Worm (Caenorhabditis elegans) whole organism, L2 larva: ENCODE measurements around the gene nspc-14.

ENCODE experiments used
- C34F6.9 ChIP-seq: fragments of 150-350 bp; optimal IDR thresholded peaks from 2 replicates; lab custom pipeline; 2014; ENCODE audit warnings: missing biosample characterization, missing genetic modification characterization
- F13H6.1 ChIP-seq: sonication (generic microtip); optimal IDR thresholded peaks from 2 replicates; lab custom pipeline; 2016; ENCODE audit warnings: missing genetic modification characterization, missing compliant biosample characterization
- R02D3.7 ChIP-seq: fragments of 150-350 bp; optimal IDR thresholded peaks from 2 replicates; lab custom pipeline; 2014; ENCODE audit warnings: missing biosample characterization, missing genetic modification characterization
- Y55F3AM.14 ChIP-seq: fragments of 200-800 bp; sonication (Bioruptor generic); optimal IDR thresholded peaks from 2 replicates; lab custom pipeline; 2018; ENCODE audit warnings: mild to moderate bottlenecking, missing genetic modification characterization, missing compliant biosample characterization
- ZK546.5 ChIP-seq: sonication (generic microtip); optimal IDR thresholded peaks from 2 replicates; lab custom pipeline; 2017; ENCODE audit warnings: missing biosample characterization, missing genetic modification characterization
- alr-1 ChIP-seq: fragments of 150-350 bp; optimal IDR thresholded peaks from 2 replicates; lab custom pipeline; 2014; ENCODE audit warnings: missing biosample characterization, missing genetic modification characterization
- aly-2 ChIP-seq: fragments of 150-350 bp; optimal IDR thresholded peaks from 2 replicates; lab custom pipeline; 2014; ENCODE audit warnings: missing biosample characterization, missing genetic modification characterization
- ama-1 ChIP-seq: fragments of 150-350 bp; optimal IDR thresholded peaks from 2 replicates; lab custom pipeline; 2018; ENCODE audit warnings: inconsistent platforms
- ceh-16 ChIP-seq: fragments of 150-350 bp; optimal IDR thresholded peaks from 2 replicates; lab custom pipeline; 2014; ENCODE audit warnings: missing biosample characterization, missing genetic modification characterization
- ceh-82 ChIP-seq: fragments of 150-350 bp; optimal IDR thresholded peaks from 2 replicates; lab custom pipeline; 2014; ENCODE audit warnings: missing biosample characterization, missing genetic modification characterization
- crh-2 ChIP-seq: sonication (generic microtip); optimal IDR thresholded peaks from 2 replicates; lab custom pipeline; 2017; ENCODE audit warnings: missing biosample characterization, missing genetic modification characterization
- dmd-4 ChIP-seq: sonication (generic microtip); optimal IDR thresholded peaks from 2 replicates; lab custom pipeline; 2017; ENCODE audit warnings: missing biosample characterization, missing genetic modification characterization
- egl-27 ChIP-seq: sonication (generic microtip); optimal IDR thresholded peaks from 3 replicates; lab custom pipeline; 2017; ENCODE audit warnings: missing biosample characterization, missing genetic modification reagents, missing genetic modification characterization
- elt-1 ChIP-seq: fragments of 150-350 bp; optimal IDR thresholded peaks from 2 replicates; lab custom pipeline; 2014; ENCODE audit warnings: missing biosample characterization, missing genetic modification characterization
- elt-3 ChIP-seq: sonication (generic microtip); optimal IDR thresholded peaks from 2 replicates; lab custom pipeline; 2017; ENCODE audit warnings: missing biosample characterization, missing genetic modification characterization
- fos-1 ChIP-seq: fragments of 150-350 bp; optimal IDR thresholded peaks from 2 replicates; lab custom pipeline; 2014; ENCODE audit warnings: missing biosample characterization, missing genetic modification characterization
- gmeb-1 ChIP-seq: fragments of 150-350 bp; optimal IDR thresholded peaks from 2 replicates; lab custom pipeline; 2014; ENCODE audit warnings: missing biosample characterization, missing genetic modification characterization
- lin-11 ChIP-seq: fragments of 150-350 bp; sonication (generic microtip); optimal IDR thresholded peaks from 2 replicates; lab custom pipeline; 2014; ENCODE audit warnings: missing biosample characterization, missing genetic modification characterization, inconsistent platforms, mixed read lengths
- lin-39 ChIP-seq: fragments of 150-350 bp; optimal IDR thresholded peaks from 2 replicates; lab custom pipeline; 2014; ENCODE audit warnings: missing biosample characterization, missing genetic modification reagents, missing genetic modification characterization
- lsy-2 ChIP-seq, 2 experiments: fragments of 150-350 bp in 1 of 2; sonication (generic microtip) in 1 of 2; optimal IDR thresholded peaks; 2 replicates each; lab custom pipeline; 2014 to 2017; ENCODE audit warnings: missing biosample characterization in 2 of 2, missing genetic modification characterization in 2 of 2
- mab-5 ChIP-seq: fragments of 150-350 bp; optimal IDR thresholded peaks from 2 replicates; lab custom pipeline; 2014; ENCODE audit warnings: missing biosample characterization, missing genetic modification characterization
- mdl-1 ChIP-seq, 2 experiments: fragments of 150-350 bp in 1 of 2; sonication (generic microtip) in 1 of 2; optimal IDR thresholded peaks; 2 replicates each; lab custom pipeline; 2017; ENCODE audit warnings: missing biosample characterization in 2 of 2, missing genetic modification characterization in 2 of 2
- nhr-10 ChIP-seq: sonication (generic microtip); optimal IDR thresholded peaks from 2 replicates; lab custom pipeline; 2017; ENCODE audit warnings: missing biosample characterization, missing genetic modification characterization
- nhr-11 ChIP-seq: fragments of 150-350 bp; optimal IDR thresholded peaks from 2 replicates; lab custom pipeline; 2014; ENCODE audit warnings: missing biosample characterization, missing genetic modification characterization
- nhr-12 ChIP-seq: fragments of 150-350 bp; optimal IDR thresholded peaks from 2 replicates; lab custom pipeline; 2014; ENCODE audit warnings: missing biosample characterization, missing genetic modification characterization
- nhr-129 ChIP-seq: fragments of 150-350 bp; optimal IDR thresholded peaks from 2 replicates; lab custom pipeline; 2014; ENCODE audit warnings: missing biosample characterization, missing genetic modification characterization
- nhr-21 ChIP-seq: fragments of 150-350 bp; optimal IDR thresholded peaks from 2 replicates; lab custom pipeline; 2014; ENCODE audit warnings: missing biosample characterization, missing genetic modification characterization
- nhr-237 ChIP-seq: fragments of 150-350 bp; optimal IDR thresholded peaks from 2 replicates; lab custom pipeline; 2014; ENCODE audit warnings: missing biosample characterization, missing genetic modification characterization
- nhr-25 ChIP-seq: fragments of 150-350 bp; sonication (generic microtip); optimal IDR thresholded peaks from 3 replicates; lab custom pipeline; 2014; ENCODE audit warnings: missing biosample characterization, missing genetic modification characterization
- nhr-77 ChIP-seq: fragments of 150-350 bp; optimal IDR thresholded peaks from 2 replicates; lab custom pipeline; 2014; ENCODE audit warnings: missing biosample characterization, missing genetic modification characterization
- peb-1 ChIP-seq: fragments of 150-350 bp; optimal IDR thresholded peaks from 2 replicates; lab custom pipeline; 2014; ENCODE audit warnings: missing biosample characterization, missing genetic modification characterization
- sem-4 ChIP-seq: fragments of 150-350 bp; optimal IDR thresholded peaks from 2 replicates; lab custom pipeline; 2014; ENCODE audit warnings: missing biosample characterization, missing genetic modification reagents, missing genetic modification characterization
- sma-9 ChIP-seq, 2 experiments: fragments of 150-350 bp in 1 of 2; sonication (generic microtip) in 1 of 2; optimal IDR thresholded peaks; 2 replicates each; lab custom pipeline; 2014 to 2016; ENCODE audit warnings: missing genetic modification characterization in 2 of 2, mild to moderate bottlenecking in 1 of 2, missing biosample characterization in 1 of 2, missing compliant biosample characterization in 1 of 2, missing genetic modification reagents in 1 of 2, moderate library complexity in 1 of 2
- snpc-4 ChIP-seq: fragments of 150-350 bp; optimal IDR thresholded peaks from 2 replicates; lab custom pipeline; 2014; ENCODE audit warnings: missing biosample characterization, missing genetic modification characterization
- unc-39 ChIP-seq: fragments of 150-350 bp; optimal IDR thresholded peaks from 2 replicates; lab custom pipeline; 2014; ENCODE audit warnings: missing biosample characterization, missing genetic modification characterization
- unc-55 ChIP-seq: fragments of 150-350 bp; sonication (generic microtip); optimal IDR thresholded peaks from 3 replicates; lab custom pipeline; 2014; ENCODE audit warnings: missing biosample characterization, missing genetic modification reagents, missing genetic modification characterization
- unc-62 ChIP-seq: fragments of 150-350 bp; optimal IDR thresholded peaks from 2 replicates; lab custom pipeline; 2014; ENCODE audit warnings: missing biosample characterization, missing genetic modification reagents, missing genetic modification characterization
- zag-1 ChIP-seq: fragments of 150-350 bp; optimal IDR thresholded peaks from 2 replicates; lab custom pipeline; 2014; ENCODE audit warnings: missing biosample characterization, missing genetic modification characterization
- ztf-1 ChIP-seq: fragments of 200-800 bp; sonication (Bioruptor generic); conservative IDR thresholded peaks from 2 replicates; pipeline ENCODE4 v1.3.6; 2022; ENCODE audit warnings: missing genetic modification characterization, missing compliant biosample characterization
- ztf-11 ChIP-seq: sonication (generic microtip); optimal IDR thresholded peaks from 2 replicates; lab custom pipeline; 2017; ENCODE audit warnings: missing biosample characterization, missing genetic modification characterization
- ztf-4 ChIP-seq: fragments of 150-350 bp; optimal IDR thresholded peaks from 2 replicates; lab custom pipeline; 2014; ENCODE audit warnings: missing biosample characterization, missing genetic modification characterization

The nspc-14 gene

ce11 chrX:12391380-12391779 lies 32.5 kb upstream of the nspc-14 start, which contains the start of gene nekl-3:
Gene nekl-3, minus strand, starts transcription at chrX:12391480.
- no peak for TF ChIP-seq unc-55
- TF ChIP-seq nhr-11 (tag; lab: Kevin White, UChicago), result no peak
- no peak for TF ChIP-seq R02D3.7 (tag; lab: Kevin White, UChicago)
- TF ChIP-seq nhr-21 (tag; lab: Kevin White, UChicago), result no peak
- no peak for TF ChIP-seq dmd-4
- no peak for TF ChIP-seq F13H6.1 (tag; lab: Kevin White, UChicago)
- TF ChIP-seq nhr-129 (tag; lab: Kevin White, UChicago), result no peak
- no peak for TF ChIP-seq snpc-4 (tag; lab: Kevin White, UChicago)

ce11 chrX:12378293-12378692 lies 19.4 kb upstream of the nspc-14 start, which contains the start of gene glb-13:
Gene glb-13, minus strand, starts transcription at chrX:12378393.
- no peak for TF ChIP-seq nhr-11 (tag; lab: Kevin White, UChicago)
- no peak for TF ChIP-seq C34F6.9
- TF ChIP-seq snpc-4 (tag; lab: Kevin White, UChicago), result no peak
- TF ChIP-seq aly-2 (tag; lab: Kevin White, UChicago), result no peak
- no peak for TF ChIP-seq dmd-4
- TF ChIP-seq elt-3 (tag; lab: Kevin White, UChicago), result no peak
- no peak for TF ChIP-seq mdl-1 (tag; optimal IDR thresholded peaks at IDR 0.05; lab: Kevin White, UChicago)
- no peak for TF ChIP-seq ztf-11 (tag; lab: Kevin White, UChicago)
- no peak for TF ChIP-seq ztf-4 (tag; lab: Kevin White, UChicago)
- TF ChIP-seq lin-11, result no peak
- TF ChIP-seq, all 48 proteins: peak for 0

ce11 chrX:12375783-12376182 lies 16.9 kb upstream of the nspc-14 start:
- TF ChIP-seq C34F6.9, result no peak
- no peak for TF ChIP-seq egl-27 (tag; lab: Kevin White, UChicago)
- no peak for TF ChIP-seq nhr-10
- no peak for TF ChIP-seq sem-4
- TF ChIP-seq nhr-237 (tag; lab: Kevin White, UChicago), result no peak
- TF ChIP-seq lin-39, result no peak
- TF ChIP-seq elt-1 (tag; lab: Kevin White, UChicago), result no peak
- TF ChIP-seq lin-11, result no peak
- TF ChIP-seq ceh-82 (tag; lab: Kevin White, UChicago), result no peak
- no peak for TF ChIP-seq mab-5
- no peak for TF ChIP-seq nhr-25
- no peak for TF ChIP-seq peb-1
- no peak for TF ChIP-seq F13H6.1 (tag; lab: Kevin White, UChicago)
- no peak for TF ChIP-seq elt-3 (tag; lab: Kevin White, UChicago)
- no peak for TF ChIP-seq snpc-4 (tag; lab: Kevin White, UChicago)
- TF ChIP-seq nhr-12 (tag; lab: Kevin White, UChicago), result no peak
- TF ChIP-seq lsy-2 (tag; optimal IDR thresholded peaks at IDR 0.05; lab: Kevin White, UChicago), result no peak
- no peak for TF ChIP-seq unc-62
- no peak for TF ChIP-seq mdl-1 (tag; optimal IDR thresholded peaks at IDR 0.05; lab: Kevin White, UChicago)
- TF ChIP-seq, all 48 proteins: peak for 0

ce11 chrX:12371321-12371720 lies 12.5 kb upstream of the nspc-14 start, which contains the start of gene rif-1.2:
Gene rif-1.2, minus strand, starts transcription at chrX:12371421.
- TF ChIP-seq ceh-16 (tag; lab: Kevin White, UChicago) (no peak), lin-11 (no peak), gmeb-1 (no peak), peb-1 (no peak), unc-55 (no peak), ama-1 (lab: Kevin White, UChicago) (no peak), mab-5 (no peak), egl-27 (tag; lab: Kevin White, UChicago) (no peak), ztf-11 (tag; lab: Kevin White, UChicago) (no peak), snpc-4 (tag; lab: Kevin White, UChicago) (no peak), lsy-2 (tag; optimal IDR thresholded peaks at IDR 0.05; lab: Kevin White, UChicago) (no peak), dmd-4 (no peak), Y55F3AM.14 (no peak), ceh-82 (tag; lab: Kevin White, UChicago) (no peak), nhr-10 (no peak), ZK546.5 (tag; lab: Kevin White, UChicago) (no peak), nhr-77 (tag; lab: Kevin White, UChicago) (no peak), unc-39 (tag; lab: Kevin White, UChicago) (no peak)

ce11 chrX:12367498-12367897 lies 8.6 kb upstream of the nspc-14 start:
- peak; percentile 51 for TF ChIP-seq sma-9 (GFP tag; optimal IDR thresholded peaks at IDR 0.05; lab: Kevin White, UChicago)
- no peak for TF ChIP-seq sma-9 (tag; optimal IDR thresholded peaks at IDR 0.05; lab: Kevin White, UChicago)
- TF ChIP-seq crh-2 (tag; lab: Kevin White, UChicago), result peak; percentile 49
- TF ChIP-seq ztf-1, result no peak
- no peak for TF ChIP-seq nhr-10
- peak; percentile 24 for TF ChIP-seq fos-1 (tag; lab: Kevin White, UChicago)
- TF ChIP-seq mdl-1 (tag; optimal IDR thresholded peaks at IDR 0.05; lab: Kevin White, UChicago), result peak in 1 of 2 experiments; percentile 41
- peak; percentile 76 for TF ChIP-seq nhr-129 (tag; lab: Kevin White, UChicago)
- TF ChIP-seq zag-1, result peak; percentile 35
- TF ChIP-seq C34F6.9, result peak; percentile 36
- no peak for TF ChIP-seq alr-1 (tag; lab: Kevin White, UChicago)
- no peak for TF ChIP-seq elt-1 (tag; lab: Kevin White, UChicago)
- TF ChIP-seq F13H6.1 (tag; lab: Kevin White, UChicago), result peak; percentile 9
- peak; percentile 56 for TF ChIP-seq unc-55
